Worm (Caenorhabditis elegans) whole organism, L4 larva: ENCODE data around the gene myrf-2.

Source experiments
- D1046.2 ChIP-seq: fragments of 200-800 bp; sonication (Bioruptor generic); IDR thresholded peaks from 2 replicates; pipeline ENCODE4 v1.3.6; 2022; ENCODE audit warnings: missing genetic modification characterization, missing compliant biosample characterization
- F26F4.8 ChIP-seq: fragments of 200-800 bp; sonication (Bioruptor generic); conservative IDR thresholded peaks from 2 replicates; pipeline ENCODE4 v1.3.6; 2022; ENCODE audit warnings: missing genetic modification characterization, missing compliant biosample characterization
- F37D6.2 ChIP-seq: sonication (generic microtip); optimal IDR thresholded peaks from 2 replicates; lab custom pipeline; 2016; ENCODE audit warnings: mild to moderate bottlenecking, missing genetic modification characterization, missing compliant biosample characterization
- T20F7.1 ChIP-seq: fragments of 200-800 bp; sonication (Bioruptor generic); optimal IDR thresholded peaks from 2 replicates; lab custom pipeline; 2018; ENCODE audit warnings: mild to moderate bottlenecking, missing genetic modification characterization, missing compliant biosample characterization
- T26A8.4 ChIP-seq: fragments of 200-800 bp; sonication (Bioruptor generic); IDR thresholded peaks from 2 replicates; pipeline ENCODE4 v1.3.6; 2022; ENCODE audit warnings: missing genetic modification characterization, missing compliant biosample characterization
- Y105C5A.15 ChIP-seq: fragments of 200-800 bp; sonication (Bioruptor generic); IDR thresholded peaks from 2 replicates; pipeline ENCODE4 v1.3.6; 2022; ENCODE audit warnings: missing genetic modification characterization, missing compliant biosample characterization
- Y48G9A.11 ChIP-seq: fragments of 200-800 bp; sonication (Bioruptor generic); IDR thresholded peaks from 2 replicates; pipeline ENCODE4 v1.3.6; 2022; ENCODE audit warnings: missing genetic modification reagents, missing genetic modification characterization, missing compliant biosample characterization
- Y5F2A.4 ChIP-seq: fragments of 200-800 bp; sonication (Bioruptor generic); optimal IDR thresholded peaks from 2 replicates; lab custom pipeline; 2018; ENCODE audit warnings: mild to moderate bottlenecking, missing genetic modification characterization, missing compliant biosample characterization
- ZK546.5 ChIP-seq, 2 experiments: sonication (generic microtip); optimal IDR thresholded peaks; 2 replicates each; lab custom pipeline; 2017; ENCODE audit warnings: missing biosample characterization in 2 of 2, missing genetic modification characterization in 2 of 2
- aha-1 ChIP-seq: fragments of 150-350 bp; peaks from one replicate; lab custom pipeline; 2014; ENCODE audit warnings: missing biosample characterization, missing genetic modification characterization
- arid-1 ChIP-seq: fragments of 200-800 bp; sonication (Bioruptor generic); conservative IDR thresholded peaks from 2 replicates; pipeline ENCODE4 v1.3.6; 2022; ENCODE audit warnings: missing genetic modification reagents, missing genetic modification characterization, missing compliant biosample characterization
- ceh-28 ChIP-seq: fragments of 150-350 bp; optimal IDR thresholded peaks from 2 replicates; lab custom pipeline; 2014; ENCODE audit warnings: missing biosample characterization, missing genetic modification reagents, missing genetic modification characterization
- ceh-32 ChIP-seq: sonication (generic microtip); optimal IDR thresholded peaks from 2 replicates; lab custom pipeline; 2016; ENCODE audit warnings: mild to moderate bottlenecking, missing genetic modification characterization, missing compliant biosample characterization; ENCODE audit not compliant: poor library complexity
- ceh-82 ChIP-seq: sonication (generic microtip); optimal IDR thresholded peaks from 2 replicates; lab custom pipeline; 2017; ENCODE audit warnings: missing biosample characterization, missing genetic modification characterization
- daf-8 ChIP-seq: fragments of 200-800 bp; sonication (Bioruptor generic); IDR thresholded peaks from 2 replicates; pipeline ENCODE4 v1.3.6; 2022; ENCODE audit warnings: missing genetic modification characterization, missing compliant biosample characterization
- duxl-1 ChIP-seq: sonication (generic microtip); optimal IDR thresholded peaks from 2 replicates; lab custom pipeline; 2016; ENCODE audit warnings: mild to moderate bottlenecking, missing genetic modification characterization, moderate library complexity, missing compliant biosample characterization; ENCODE audit not compliant: poor library complexity
- fkh-10 ChIP-seq: fragments of 150-350 bp; optimal IDR thresholded peaks from 2 replicates; lab custom pipeline; 2014; ENCODE audit warnings: missing biosample characterization, missing genetic modification reagents, missing genetic modification characterization
- gei-8 ChIP-seq: fragments of 200-800 bp; sonication (Bioruptor generic); optimal IDR thresholded peaks from 2 replicates; lab custom pipeline; 2018; ENCODE audit warnings: mild to moderate bottlenecking, missing genetic modification characterization, missing compliant biosample characterization
- hif-1 ChIP-seq, 2 experiments: sonication (generic microtip); optimal IDR thresholded peaks; 2 replicates each; lab custom pipeline; 2016 to 2017; ENCODE audit warnings: missing compliant biosample characterization in 2 of 2, missing genetic modification characterization in 2 of 2, missing genetic modification reagents in 2 of 2, missing genotype in 2 of 2, mild to moderate bottlenecking in 1 of 2
- hmg-1.1 ChIP-seq: fragments of 200-800 bp; sonication (Bioruptor generic); IDR thresholded peaks from 2 replicates; pipeline ENCODE4 v1.3.6; 2022; ENCODE audit warnings: missing genetic modification reagents, missing genetic modification characterization, missing compliant biosample characterization
- lim-7 ChIP-seq: fragments of 200-800 bp; sonication (Bioruptor generic); IDR thresholded peaks from 2 replicates; pipeline ENCODE4 v1.3.6; 2022; ENCODE audit warnings: missing genetic modification characterization, missing compliant biosample characterization
- lin-1 ChIP-seq: fragments of 200-800 bp; sonication (Bioruptor generic); IDR thresholded peaks from 2 replicates; pipeline ENCODE4 v1.3.6; 2022; ENCODE audit warnings: missing genetic modification reagents, missing genetic modification characterization, missing compliant biosample characterization
- lin-13 ChIP-seq: fragments of 150-350 bp; optimal IDR thresholded peaks from 2 replicates; lab custom pipeline; 2014; ENCODE audit warnings: missing biosample characterization, missing genetic modification reagents, missing genetic modification characterization
- lin-38 ChIP-seq: fragments of 200-800 bp; sonication (Bioruptor generic); IDR thresholded peaks from 2 replicates; pipeline ENCODE4 v1.3.6; 2022; ENCODE audit warnings: missing genetic modification reagents, missing genetic modification characterization, missing compliant biosample characterization
- lin-39 ChIP-seq: fragments of 150-350 bp; optimal IDR thresholded peaks from 2 replicates; lab custom pipeline; 2014; ENCODE audit warnings: missing biosample characterization, missing genetic modification reagents, missing genetic modification characterization
- madf-5 ChIP-seq, 2 experiments: fragments of 200-800 bp; sonication (Bioruptor generic); IDR thresholded peaks; 2 replicates each; pipeline ENCODE4 v1.3.6; 2022; ENCODE audit warnings: missing compliant biosample characterization in 2 of 2, missing genetic modification characterization in 2 of 2
- mdt-29 ChIP-seq: fragments of 200-800 bp; sonication (Bioruptor generic); IDR thresholded peaks from 2 replicates; pipeline ENCODE4 v1.3.6; 2022; ENCODE audit warnings: missing genetic modification reagents, missing genetic modification characterization, missing compliant biosample characterization
- mes-2 ChIP-seq: sonication (generic microtip); optimal IDR thresholded peaks from 2 replicates; lab custom pipeline; 2016; ENCODE audit warnings: missing genotype, mild to moderate bottlenecking, missing genetic modification characterization, missing compliant biosample characterization; ENCODE audit not compliant: poor library complexity, severe bottlenecking
- nhr-10 ChIP-seq: fragments of 150-350 bp; optimal IDR thresholded peaks from 2 replicates; lab custom pipeline; 2014; ENCODE audit warnings: missing biosample characterization, missing genetic modification characterization
- nhr-11 ChIP-seq: fragments of 150-350 bp; optimal IDR thresholded peaks from 2 replicates; lab custom pipeline; 2014; ENCODE audit warnings: missing biosample characterization, missing genetic modification characterization
- nhr-237 ChIP-seq: sonication (generic microtip); optimal IDR thresholded peaks from 2 replicates; lab custom pipeline; 2017; ENCODE audit warnings: missing biosample characterization, missing genetic modification characterization
- nhr-41 ChIP-seq: fragments of 200-800 bp; sonication (Bioruptor generic); IDR thresholded peaks from 2 replicates; pipeline ENCODE4 v1.3.6; 2022; ENCODE audit warnings: missing genetic modification reagents, missing genetic modification characterization, missing compliant biosample characterization
- nhr-48 ChIP-seq: sonication (generic microtip); optimal IDR thresholded peaks from 2 replicates; lab custom pipeline; 2016; ENCODE audit warnings: mild to moderate bottlenecking, missing genetic modification characterization, missing compliant biosample characterization
- nhr-76 ChIP-seq: fragments of 150-350 bp; optimal IDR thresholded peaks from 2 replicates; lab custom pipeline; 2014; ENCODE audit warnings: missing biosample characterization, missing genetic modification characterization
- nhr-77 ChIP-seq: fragments of 150-350 bp; optimal IDR thresholded peaks from 2 replicates; lab custom pipeline; 2014; ENCODE audit warnings: missing biosample characterization, missing genetic modification characterization
- pha-4 ChIP-seq, 2 experiments: fragments of 150-350 bp in 1 of 2; fragments of 200-800 bp in 1 of 2; sonication (Bioruptor generic) in 1 of 2; IDR thresholded peaks in 1 of 2; optimal IDR thresholded peaks in 1 of 2; 2 replicates each; pipeline versions ENCODE4 v1.3.6 to Lab custom; 2014 to 2022; ENCODE audit warnings: missing genetic modification characterization in 2 of 2, missing genetic modification reagents in 2 of 2, missing biosample characterization in 1 of 2, missing compliant biosample characterization in 1 of 2
- php-3 ChIP-seq: fragments of 200-800 bp; sonication (Bioruptor generic); IDR thresholded peaks from 2 replicates; pipeline ENCODE4 v1.3.6; 2022; ENCODE audit warnings: missing genetic modification reagents, missing genetic modification characterization, missing compliant biosample characterization
- sdz-12 ChIP-seq: fragments of 200-800 bp; sonication (Bioruptor generic); optimal IDR thresholded peaks from 2 replicates; lab custom pipeline; 2018; ENCODE audit warnings: mild to moderate bottlenecking, missing genetic modification characterization, missing compliant biosample characterization
- snpc-1.2 ChIP-seq: fragments of 200-800 bp; sonication (Bioruptor generic); IDR thresholded peaks from 2 replicates; pipeline ENCODE4 v1.3.6; 2022; ENCODE audit warnings: missing genetic modification reagents, missing genetic modification characterization, missing compliant biosample characterization
- unc-62 ChIP-seq, 3 experiments: fragments of 150-350 bp in 1 of 3; sonication (generic microtip); optimal IDR thresholded peaks in 2 of 3; peaks in 1 of 3; 1 replicate in 1 of 3; 2 replicates in 2 of 3; lab custom pipeline; 2014 to 2017; ENCODE audit warnings: missing biosample characterization in 3 of 3, missing genetic modification characterization in 3 of 3, missing genetic modification reagents in 3 of 3, missing genotype in 1 of 3
- zfp-3 ChIP-seq: fragments of 200-800 bp; sonication (Bioruptor generic); conservative IDR thresholded peaks from 2 replicates; pipeline ENCODE4 v1.3.6; 2022; ENCODE audit warnings: missing genetic modification reagents, missing genetic modification characterization, missing compliant biosample characterization
- zip-11 ChIP-seq: fragments of 200-800 bp; sonication (Bioruptor generic); IDR thresholded peaks from 2 replicates; pipeline ENCODE4 v1.3.6; 2022; ENCODE audit warnings: missing genetic modification characterization, missing compliant biosample characterization
- ztf-7 ChIP-seq: fragments of 150-350 bp; optimal IDR thresholded peaks from 2 replicates; lab custom pipeline; 2014; ENCODE audit warnings: missing biosample characterization, missing genetic modification characterization

The myrf-2 gene

DNA sequence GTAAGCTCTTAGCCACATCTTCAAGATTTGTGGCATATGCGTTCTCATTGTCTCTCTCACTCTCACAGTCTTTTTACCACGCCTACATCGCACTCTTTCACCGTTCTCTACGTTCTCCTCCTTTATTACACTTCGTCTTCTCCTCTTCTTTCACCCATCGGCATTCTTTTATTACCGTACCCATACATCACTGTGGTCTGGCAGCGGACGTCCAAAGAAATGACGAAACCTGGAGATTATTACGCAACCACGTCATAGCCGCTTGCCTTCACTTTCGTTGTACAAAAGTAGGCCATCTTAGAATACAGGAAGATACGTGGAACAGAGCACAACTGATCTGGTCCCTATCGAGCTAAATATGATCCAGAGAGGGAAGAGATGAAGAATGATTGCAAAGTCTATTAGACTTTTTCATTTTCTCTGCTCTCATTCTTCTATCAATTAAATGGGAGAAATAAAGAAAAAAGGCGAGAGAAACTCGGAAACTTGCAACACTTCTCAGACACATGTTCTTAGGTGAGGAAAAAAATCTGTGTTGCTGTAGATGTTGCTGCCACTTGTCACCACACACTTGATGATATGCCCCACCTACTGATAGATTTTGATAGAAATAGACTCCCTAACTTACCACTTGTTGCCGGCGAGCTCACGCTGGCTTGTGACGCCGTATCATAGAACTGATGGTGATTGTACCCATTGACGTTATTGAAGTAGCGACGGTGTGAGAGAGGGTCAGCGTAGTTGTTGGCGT is 10.3 kb upstream of the myrf-2 start:
- TF ChIP-seq lin-1 (no peak), hmg-1.1 (GFP tag; lab: Robert Waterston, UW) (0 out of 2 replicates have a peak, but pooled peaks have one; percentile 13), aha-1 (tag; lab: Kevin White, UChicago) (no peak), F37D6.2 (tag; lab: Kevin White, UChicago) (no peak)

DNA sequence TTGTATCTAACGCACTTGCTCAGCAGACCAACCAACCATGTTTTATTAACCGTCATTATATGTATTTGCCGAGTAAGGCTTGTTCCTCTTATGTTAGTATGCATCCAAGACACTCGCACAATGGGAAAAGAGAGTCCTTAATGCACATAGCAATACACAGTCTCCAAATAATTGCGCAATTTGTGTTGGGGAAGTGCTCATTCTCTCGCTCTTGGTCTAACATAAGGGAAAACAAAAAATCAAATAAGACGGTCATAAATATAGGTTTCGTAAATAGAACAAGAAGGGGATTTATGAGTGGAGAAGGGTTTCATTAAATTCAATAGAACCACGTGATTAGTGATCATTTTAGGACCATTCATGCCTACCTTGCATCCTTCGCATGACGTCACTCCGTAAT is 9.3 kb upstream of the myrf-2 start:
- TF ChIP-seq D1046.2 (GFP tag; lab: Robert Waterston, UW) (no peak), nhr-41 (GFP tag; lab: Robert Waterston, UW) (no peak), php-3 (GFP tag; lab: Robert Waterston, UW) (no peak), nhr-237 (no peak), T20F7.1 (GFP tag; lab: Kevin White, UChicago) (no peak), gei-8 (GFP tag; lab: Kevin White, UChicago) (no peak), nhr-10 (tag; lab: Kevin White, UChicago) (no peak), nhr-48 (no peak), arid-1 (GFP tag; lab: Robert Waterston, UW) (no peak)

ce11 chrX:10199202-10199601 is 5.0 kb upstream of the myrf-2 start:
- TF ChIP-seq unc-62 (GFP tag; optimal IDR thresholded peaks at IDR 0.05 in 1 of 2; lab: Kevin White, UChicago) (peak in 1 of 2 experiments; percentile 64), unc-62 (tag; optimal IDR thresholded peaks at IDR 0.05; lab: Kevin White, UChicago) (no peak), ceh-82 (tag; lab: Kevin White, UChicago) (no peak)
- TF ChIP-seq, all 104 proteins: peak for 1

ce11 chrX:10197204-10197756 is 3.1 kb upstream of the myrf-2 start, which contains the start of gene nucb-1:
TSS of gene nucb-1 (plus strand) at chrX:10197706.
- no peak for TF ChIP-seq zfp-3 (GFP tag; lab: Robert Waterston, UW)
- no peak for TF ChIP-seq ceh-82 (tag; lab: Kevin White, UChicago)
- TF ChIP-seq nhr-237, result no peak
- TF ChIP-seq Y105C5A.15 (GFP tag; lab: Robert Waterston, UW), result no peak
- TF ChIP-seq nhr-77 (tag; lab: Kevin White, UChicago), result peak; percentile 69
- peak; percentile 72 for TF ChIP-seq nhr-11 (tag; lab: Kevin White, UChicago)
- no peak for TF ChIP-seq lim-7 (GFP tag; lab: Robert Waterston, UW)
- no peak for TF ChIP-seq daf-8
- TF ChIP-seq mdt-29 (GFP tag; lab: Robert Waterston, UW), result no peak
- TF ChIP-seq snpc-1.2 (GFP tag; lab: Robert Waterston, UW), result no peak
- TF ChIP-seq hif-1 (tag; optimal IDR thresholded peaks at IDR 0.05; lab: Kevin White, UChicago), result peak in 1 of 2 experiments; percentile 37
- no peak for TF ChIP-seq ceh-32 (tag; lab: Kevin White, UChicago)
- TF ChIP-seq nhr-76 (tag; lab: Kevin White, UChicago), result no peak
- no peak for TF ChIP-seq Y5F2A.4 (GFP tag; lab: Kevin White, UChicago)
- peak; percentile 39; the same call in 1 of the 2 replicates for TF ChIP-seq T26A8.4
- no peak for TF ChIP-seq ztf-7 (tag; lab: Kevin White, UChicago)
- TF ChIP-seq fkh-10 (GFP tag; lab: Kevin White, UChicago), result no peak
- no peak for TF ChIP-seq lin-13 (GFP tag; lab: Kevin White, UChicago)
- no peak for TF ChIP-seq F26F4.8
- no peak for TF ChIP-seq lin-39
- TF ChIP-seq madf-5 (GFP tag; IDR thresholded peaks at IDR 0.05; lab: Robert Waterston, UW), result no peak
- no peak for TF ChIP-seq pha-4 (GFP tag; IDR thresholded peaks at IDR 0.05; lab: Robert Waterston, UW)
- TF ChIP-seq pha-4 (tag; optimal IDR thresholded peaks at IDR 0.05; lab: Kevin White, UChicago), result peak; percentile 66
- no peak for TF ChIP-seq ZK546.5 (tag; optimal IDR thresholded peaks at IDR 0.05; lab: Kevin White, UChicago)
- no peak for TF ChIP-seq sdz-12
- TF ChIP-seq T20F7.1 (GFP tag; lab: Kevin White, UChicago), result peak; percentile 98
- TF ChIP-seq Y48G9A.11 (GFP tag; lab: Robert Waterston, UW), result no peak
- TF ChIP-seq duxl-1 (tag; lab: Kevin White, UChicago), result peak; percentile 28
- TF ChIP-seq lin-38 (GFP tag; lab: Robert Waterston, UW), result no peak
- no peak for TF ChIP-seq ceh-28 (tag; lab: Kevin White, UChicago)
- TF ChIP-seq mes-2 (tag; lab: Kevin White, UChicago), result peak; percentile 81
- TF ChIP-seq zip-11 (GFP tag; lab: Robert Waterston, UW), result no peak
- no peak for TF ChIP-seq lin-1
